Worm (Caenorhabditis elegans): ENCODE results near the gene nhr-153.

ce11 chrV:12150607-12151006, 46.6 kb downstream of the nhr-153 start, which contains the start of gene che-11:
- TF ChIP-seq snpc-4 (tag; optimal IDR thresholded peaks at IDR 0.05), result no peak
- TF ChIP-seq cnd-1 (tag; optimal IDR thresholded peaks at IDR 0.05), result no peak
- TF ChIP-seq M03D4.4 (tag; optimal IDR thresholded peaks at IDR 0.05), result no peak
- no peak for TF ChIP-seq lsy-2 (tag; optimal IDR thresholded peaks at IDR 0.05)
- no peak for TF ChIP-seq nhr-28 (tag; optimal IDR thresholded peaks at IDR 0.05)
- no peak for TF ChIP-seq unc-39 (tag; optimal IDR thresholded peaks at IDR 0.05)
- TF ChIP-seq ces-1 (GFP tag; optimal IDR thresholded peaks at IDR 0.05), result no peak
- no peak for TF ChIP-seq blmp-1 (tag; optimal IDR thresholded peaks at IDR 0.05)
- no peak for TF ChIP-seq unc-62 (GFP tag; optimal IDR thresholded peaks at IDR 0.05)
- no peak for TF ChIP-seq bed-3 (GFP tag; optimal IDR thresholded peaks at IDR 0.05)
- no peak for TF ChIP-seq nhr-237 (tag; optimal IDR thresholded peaks at IDR 0.05)
- no peak for TF ChIP-seq elt-1 (tag; optimal IDR thresholded peaks at IDR 0.05; ENCODE audit: borderline replicate concordance, insufficient read depth)
- no peak for TF ChIP-seq mab-5 (tag; optimal IDR thresholded peaks at IDR 0.05)
- TF ChIP-seq zip-8 (tag; optimal IDR thresholded peaks at IDR 0.05), result no peak
